Worm (Caenorhabditis elegans) whole organism, L1 larva: ENCODE measurements around the gene C40A11.4.

Source experiments
- alr-1 ChIP-seq: fragments of 200-800 bp; sonication (Bioruptor generic); optimal IDR thresholded peaks from 2 replicates; lab custom pipeline; 2018; ENCODE audit warnings: borderline replicate concordance, mild to moderate bottlenecking, missing genetic modification characterization, missing compliant biosample characterization
- ceh-82 ChIP-seq, 3 experiments: fragments of 150-350 bp in 1 of 3; sonication (generic microtip) in 2 of 3; optimal IDR thresholded peaks; 2 replicates each; lab custom pipeline; 2014 to 2017; ENCODE audit warnings: missing biosample characterization in 3 of 3, missing genetic modification characterization in 3 of 3
- fkh-10 ChIP-seq: sonication (generic microtip); optimal IDR thresholded peaks from 2 replicates; lab custom pipeline; 2017; ENCODE audit warnings: missing biosample characterization, missing genetic modification reagents, missing genetic modification characterization
- fkh-8 ChIP-seq: sonication (generic microtip); optimal IDR thresholded peaks from 2 replicates; lab custom pipeline; 2016; ENCODE audit warnings: mild to moderate bottlenecking, missing genetic modification characterization, missing compliant biosample characterization
- lin-13 ChIP-seq: fragments of 150-350 bp; optimal IDR thresholded peaks from 2 replicates; lab custom pipeline; 2014; ENCODE audit warnings: missing biosample characterization, missing genetic modification reagents, missing genetic modification characterization
- nhr-19 ChIP-seq: fragments of 200-800 bp; sonication (Bioruptor generic); conservative IDR thresholded peaks from 2 replicates; pipeline ENCODE4 v1.3.6; 2022; ENCODE audit warnings: missing genetic modification characterization, missing compliant biosample characterization
- nhr-237 ChIP-seq: fragments of 150-350 bp; optimal IDR thresholded peaks from 2 replicates; lab custom pipeline; 2014; ENCODE audit warnings: missing biosample characterization, missing genetic modification characterization
- nhr-28 ChIP-seq: fragments of 150-350 bp; optimal IDR thresholded peaks from 2 replicates; lab custom pipeline; 2014; ENCODE audit warnings: missing biosample characterization, missing genetic modification characterization
- nhr-76 ChIP-seq: sonication (generic microtip); optimal IDR thresholded peaks from 2 replicates; lab custom pipeline; 2017; ENCODE audit warnings: missing biosample characterization, missing genetic modification characterization
- sox-4 ChIP-seq: sonication (generic microtip); optimal IDR thresholded peaks from 2 replicates; lab custom pipeline; 2016; ENCODE audit warnings: missing genetic modification characterization, missing compliant biosample characterization
- unc-62 ChIP-seq: fragments of 150-350 bp; optimal IDR thresholded peaks from 2 replicates; lab custom pipeline; 2014; ENCODE audit warnings: missing biosample characterization, missing genetic modification reagents, missing genetic modification characterization
- zag-1 ChIP-seq: fragments of 150-350 bp; optimal IDR thresholded peaks from 2 replicates; lab custom pipeline; 2014; ENCODE audit warnings: missing biosample characterization, missing genetic modification characterization

DNA sequence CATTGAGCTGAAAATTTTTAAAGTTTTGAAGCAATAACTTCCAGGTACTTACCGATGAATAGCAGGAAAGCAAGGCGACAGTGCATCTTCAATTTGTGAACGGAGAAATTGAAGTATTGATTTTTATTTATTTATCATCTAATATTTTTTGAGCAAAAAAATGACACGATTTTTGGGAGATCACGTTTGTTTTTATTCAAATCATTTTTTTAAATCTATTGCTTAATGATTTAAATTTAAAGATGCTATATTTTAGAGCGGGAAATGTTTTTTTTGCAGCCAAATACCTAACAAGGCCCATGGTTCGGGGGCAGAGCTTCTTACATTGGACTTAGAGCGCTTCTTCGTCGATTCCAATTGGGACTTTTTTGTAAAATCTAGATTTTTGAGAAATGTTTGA lies 29.2 kb downstream of the C40A11.4 start, which contains the start of gene C33C12.4:
- TF ChIP-seq unc-62 (GFP tag; lab: Kevin White, UChicago) (no peak), alr-1 (tag; lab: Kevin White, UChicago) (no peak), nhr-28 (tag; lab: Kevin White, UChicago) (no peak), zag-1 (tag; lab: Kevin White, UChicago) (no peak), lin-13 (GFP tag; lab: Kevin White, UChicago) (no peak), fkh-10 (GFP tag; lab: Kevin White, UChicago) (no peak), nhr-237 (tag; lab: Kevin White, UChicago) (no peak), fkh-8 (tag; lab: Kevin White, UChicago) (no peak), nhr-76 (tag; lab: Kevin White, UChicago) (no peak), ceh-82 (tag; optimal IDR thresholded peaks at IDR 0.05; lab: Kevin White, UChicago) (no peak), nhr-19 (GFP tag; lab: Robert Waterston, UW) (no peak), sox-4 (tag; lab: Kevin White, UChicago) (no peak)
